Fruit fly (Drosophila melanogaster) whole organism, adult: ENCODE data around the gene CG13373.

Experiments used
- CG11617 ChIP-seq: fragments of 200-800 bp; sonication (Bioruptor generic); optimal IDR thresholded peaks from 2 replicates; lab custom pipeline; 2017; ENCODE audit warnings: mild to moderate bottlenecking, missing biosample characterization, missing genetic modification reagents, missing genetic modification characterization
- CG12768 ChIP-seq: fragments of 200-800 bp; sonication (Bioruptor generic); optimal IDR thresholded peaks from 2 replicates; lab custom pipeline; 2017; ENCODE audit warnings: missing biosample characterization, missing genetic modification characterization, mild to moderate bottlenecking, moderate library complexity, missing genetic modification reagents
- CG33017 ChIP-seq: fragments of 200-800 bp; sonication (Bioruptor generic); optimal IDR thresholded peaks from 2 replicates; lab custom pipeline; 2018; ENCODE audit warnings: missing biosample characterization, mild to moderate bottlenecking, missing genetic modification characterization, moderate library complexity
- CG7045 ChIP-seq: fragments of 200-800 bp; sonication (Bioruptor generic); optimal IDR thresholded peaks from 2 replicates; lab custom pipeline; 2017; ENCODE audit warnings: missing biosample characterization, mild to moderate bottlenecking, missing genetic modification characterization
- Clk ChIP-seq: fragments of 200-800 bp; sonication (Bioruptor generic); optimal IDR thresholded peaks from 2 replicates; lab custom pipeline; 2017; ENCODE audit warnings: missing biosample characterization, missing genetic modification characterization
- Hr96 ChIP-seq: fragments of 200-800 bp; sonication (Bioruptor generic); optimal IDR thresholded peaks from 2 replicates; lab custom pipeline; 2016; ENCODE audit warnings: missing biosample characterization, missing genetic modification characterization
- Mnt ChIP-seq: fragments of 200-800 bp; sonication (Bioruptor generic); optimal IDR thresholded peaks from 2 replicates; lab custom pipeline; 2016; ENCODE audit warnings: missing biosample characterization, mild to moderate bottlenecking, missing genetic modification characterization
- bab1 ChIP-seq: fragments of 200-800 bp; sonication (Bioruptor generic); optimal IDR thresholded peaks from 3 replicates; lab custom pipeline; 2019; ENCODE audit warnings: missing biosample characterization, mild to moderate bottlenecking, missing genetic modification characterization, moderate library complexity
- cic ChIP-seq: fragments of 200-800 bp; sonication (Bioruptor generic); optimal IDR thresholded peaks from 2 replicates; lab custom pipeline; 2017; ENCODE audit warnings: missing biosample characterization, mild to moderate bottlenecking, missing genetic modification characterization, moderate library complexity
- cnc ChIP-seq, 2 experiments: fragments of >200 bp; optimal IDR thresholded peaks; 2 replicates each; lab custom pipeline; 2017
- ovo ChIP-seq: fragments of 200-800 bp; sonication (Bioruptor generic); optimal IDR thresholded peaks from 2 replicates; lab custom pipeline; 2016; ENCODE audit warnings: missing biosample characterization, missing genetic modification characterization

dm6 chrX:498924-499588 is 22.3 kb downstream of the CG13373 start:
- no peak for TF ChIP-seq Mnt
- no peak for TF ChIP-seq CG11617 (GFP tag; lab: Kevin White, UChicago)
- no peak for TF ChIP-seq cic (GFP tag; lab: Kevin White, UChicago)
- no peak for TF ChIP-seq CG7045 (GFP tag; lab: Kevin White, UChicago)
- no peak for TF ChIP-seq ovo
- no peak for TF ChIP-seq Clk (GFP tag; lab: Kevin White, UChicago)
- TF ChIP-seq CG33017 (tag; lab: Kevin White, UChicago) = no peak
- no peak for TF ChIP-seq Hr96 (GFP tag; lab: Kevin White, UChicago)
- TF ChIP-seq cnc (optimal IDR thresholded peaks at IDR 0.05; lab: Kevin White, UChicago) = no peak
- TF ChIP-seq CG12768 (GFP tag; lab: Kevin White, UChicago) = no peak
- TF ChIP-seq bab1 = no peak
